Worm (Caenorhabditis elegans) whole organism, L4 larva: Measurements from ENCODE around the gene tat-4.

ENCODE experiments used
- F26F4.8 ChIP-seq: fragments of 200-800 bp; sonication (Bioruptor generic); conservative IDR thresholded peaks from 2 replicates; pipeline ENCODE4 v1.3.6; 2022; ENCODE audit warnings: missing genetic modification characterization, missing compliant biosample characterization
- F37D6.2 ChIP-seq: sonication (generic microtip); optimal IDR thresholded peaks from 2 replicates; lab custom pipeline; 2016; ENCODE audit warnings: mild to moderate bottlenecking, missing genetic modification characterization, missing compliant biosample characterization
- R02D3.7 ChIP-seq: fragments of 150-350 bp; sonication (generic microtip); optimal IDR thresholded peaks from 3 replicates; lab custom pipeline; 2014; ENCODE audit warnings: missing biosample characterization, missing genetic modification characterization
- Y105C5A.15 ChIP-seq: fragments of 200-800 bp; sonication (Bioruptor generic); IDR thresholded peaks from 2 replicates; pipeline ENCODE4 v1.3.6; 2022; ENCODE audit warnings: missing genetic modification characterization, missing compliant biosample characterization
- aha-1 ChIP-seq: fragments of 150-350 bp; peaks from one replicate; lab custom pipeline; 2014; ENCODE audit warnings: missing biosample characterization, missing genetic modification characterization
- ceh-32 ChIP-seq: sonication (generic microtip); optimal IDR thresholded peaks from 2 replicates; lab custom pipeline; 2016; ENCODE audit warnings: mild to moderate bottlenecking, missing genetic modification characterization, missing compliant biosample characterization; ENCODE audit not compliant: poor library complexity
- ceh-44 ChIP-seq: fragments of 200-800 bp; sonication (Bioruptor generic); IDR thresholded peaks from 2 replicates; pipeline ENCODE4 v1.3.6; 2022; ENCODE audit warnings: missing genetic modification reagents, missing genetic modification characterization, missing compliant biosample characterization
- ceh-62 ChIP-seq: sonication (generic microtip); optimal IDR thresholded peaks from 2 replicates; lab custom pipeline; 2017; ENCODE audit warnings: missing biosample characterization, missing genetic modification characterization
- cey-2 ChIP-seq: sonication (generic microtip); optimal IDR thresholded peaks from 3 replicates; lab custom pipeline; 2017; ENCODE audit warnings: missing genetic modification characterization, mild to moderate bottlenecking, missing compliant biosample characterization, antibody characterized with exemption, borderline replicate concordance; ENCODE audit not compliant: insufficient read depth
- daf-12 ChIP-seq: fragments of 150-350 bp; optimal IDR thresholded peaks from 2 replicates; lab custom pipeline; 2014; ENCODE audit warnings: missing biosample characterization, missing genetic modification reagents, missing genetic modification characterization
- daf-16 ChIP-seq, 3 experiments: sonication (generic microtip); optimal IDR thresholded peaks; 2 replicates each; lab custom pipeline; 2016 to 2017; ENCODE audit warnings: missing genetic modification characterization in 3 of 3, missing genetic modification reagents in 3 of 3, mild to moderate bottlenecking in 2 of 3, missing compliant biosample characterization in 2 of 3, missing biosample characterization in 1 of 3, moderate library complexity in 1 of 3
- dmd-6 ChIP-seq: fragments of 200-800 bp; sonication (Bioruptor generic); IDR thresholded peaks from 2 replicates; pipeline ENCODE4 v1.3.6; 2022; ENCODE audit warnings: missing genetic modification reagents, missing genetic modification characterization, missing compliant biosample characterization
- dve-1 ChIP-seq: sonication (generic microtip); optimal IDR thresholded peaks from 2 replicates; lab custom pipeline; 2017; ENCODE audit warnings: antibody characterized with exemption, mild to moderate bottlenecking, missing genetic modification characterization, missing compliant biosample characterization; ENCODE audit not compliant: insufficient read depth
- fkh-10 ChIP-seq: fragments of 150-350 bp; optimal IDR thresholded peaks from 2 replicates; lab custom pipeline; 2014; ENCODE audit warnings: missing biosample characterization, missing genetic modification reagents, missing genetic modification characterization
- gei-8 ChIP-seq: fragments of 200-800 bp; sonication (Bioruptor generic); optimal IDR thresholded peaks from 2 replicates; lab custom pipeline; 2018; ENCODE audit warnings: mild to moderate bottlenecking, missing genetic modification characterization, missing compliant biosample characterization
- hif-1 ChIP-seq, 2 experiments: sonication (generic microtip); optimal IDR thresholded peaks; 2 replicates each; lab custom pipeline; 2016 to 2017; ENCODE audit warnings: missing compliant biosample characterization in 2 of 2, missing genetic modification characterization in 2 of 2, missing genetic modification reagents in 2 of 2, missing genotype in 2 of 2, mild to moderate bottlenecking in 1 of 2
- hlh-11 ChIP-seq: fragments of 200-800 bp; sonication (Bioruptor generic); optimal IDR thresholded peaks from 2 replicates; lab custom pipeline; 2018; ENCODE audit warnings: mild to moderate bottlenecking, missing genetic modification characterization, missing compliant biosample characterization
- hlh-30 ChIP-seq: sonication (generic microtip); optimal IDR thresholded peaks from 2 replicates; lab custom pipeline; 2017; ENCODE audit warnings: antibody characterized with exemption, mild to moderate bottlenecking, missing genetic modification characterization, missing compliant biosample characterization; ENCODE audit not compliant: insufficient read depth
- lim-7 ChIP-seq: fragments of 200-800 bp; sonication (Bioruptor generic); IDR thresholded peaks from 2 replicates; pipeline ENCODE4 v1.3.6; 2022; ENCODE audit warnings: missing genetic modification characterization, missing compliant biosample characterization
- lin-13 ChIP-seq: fragments of 150-350 bp; optimal IDR thresholded peaks from 2 replicates; lab custom pipeline; 2014; ENCODE audit warnings: missing biosample characterization, missing genetic modification reagents, missing genetic modification characterization
- lin-38 ChIP-seq: fragments of 200-800 bp; sonication (Bioruptor generic); IDR thresholded peaks from 2 replicates; pipeline ENCODE4 v1.3.6; 2022; ENCODE audit warnings: missing genetic modification reagents, missing genetic modification characterization, missing compliant biosample characterization
- lin-39 ChIP-seq: fragments of 150-350 bp; optimal IDR thresholded peaks from 2 replicates; lab custom pipeline; 2014; ENCODE audit warnings: missing biosample characterization, missing genetic modification reagents, missing genetic modification characterization
- lir-3 ChIP-seq: sonication (generic microtip); optimal IDR thresholded peaks from 2 replicates; lab custom pipeline; 2016; ENCODE audit warnings: mild to moderate bottlenecking, missing genetic modification characterization, missing compliant biosample characterization
- mdl-1 ChIP-seq, 2 experiments: fragments of 150-350 bp in 1 of 2; sonication (generic microtip) in 1 of 2; optimal IDR thresholded peaks; 2 replicates each; lab custom pipeline; 2014 to 2017; ENCODE audit warnings: missing biosample characterization in 2 of 2, missing genetic modification characterization in 2 of 2
- mes-2 ChIP-seq: sonication (generic microtip); optimal IDR thresholded peaks from 2 replicates; lab custom pipeline; 2016; ENCODE audit warnings: missing genotype, mild to moderate bottlenecking, missing genetic modification characterization, missing compliant biosample characterization; ENCODE audit not compliant: poor library complexity, severe bottlenecking
- mxl-3 ChIP-seq: fragments of 200-800 bp; sonication (Bioruptor generic); optimal IDR thresholded peaks from 2 replicates; lab custom pipeline; 2018; ENCODE audit warnings: mild to moderate bottlenecking, missing genetic modification characterization, missing compliant biosample characterization
- nhr-28 ChIP-seq: fragments of 150-350 bp; optimal IDR thresholded peaks from 2 replicates; lab custom pipeline; 2014; ENCODE audit warnings: missing biosample characterization, missing genetic modification characterization
- nhr-6 ChIP-seq: fragments of 150-350 bp; optimal IDR thresholded peaks from 2 replicates; lab custom pipeline; 2014; ENCODE audit warnings: missing biosample characterization, missing genetic modification characterization
- nhr-77 ChIP-seq: fragments of 150-350 bp; optimal IDR thresholded peaks from 2 replicates; lab custom pipeline; 2014; ENCODE audit warnings: missing biosample characterization, missing genetic modification characterization
- php-3 ChIP-seq: fragments of 200-800 bp; sonication (Bioruptor generic); IDR thresholded peaks from 2 replicates; pipeline ENCODE4 v1.3.6; 2022; ENCODE audit warnings: missing genetic modification reagents, missing genetic modification characterization, missing compliant biosample characterization
- pqm-1 ChIP-seq: sonication (generic microtip); optimal IDR thresholded peaks from 2 replicates; lab custom pipeline; 2017; ENCODE audit warnings: missing biosample characterization, missing genetic modification characterization
- rbr-2 ChIP-seq: sonication (generic microtip); optimal IDR thresholded peaks from 2 replicates; lab custom pipeline; 2016; ENCODE audit warnings: missing genotype, missing genetic modification characterization, missing compliant biosample characterization
- set-16 ChIP-seq: fragments of 200-800 bp; sonication (Bioruptor generic); IDR thresholded peaks from 2 replicates; pipeline ENCODE4 v1.3.6; 2022; ENCODE audit warnings: missing genetic modification reagents, missing genetic modification characterization, missing compliant biosample characterization
- snpc-1.2 ChIP-seq: fragments of 200-800 bp; sonication (Bioruptor generic); IDR thresholded peaks from 2 replicates; pipeline ENCODE4 v1.3.6; 2022; ENCODE audit warnings: missing genetic modification reagents, missing genetic modification characterization, missing compliant biosample characterization
- snpc-4 ChIP-seq: fragments of 150-350 bp; optimal IDR thresholded peaks from 2 replicates; lab custom pipeline; 2014; ENCODE audit warnings: missing biosample characterization, missing genetic modification characterization
- spr-1 ChIP-seq: sonication (generic microtip); optimal IDR thresholded peaks from 2 replicates; lab custom pipeline; 2016; ENCODE audit warnings: mild to moderate bottlenecking, missing genetic modification characterization, missing compliant biosample characterization
- tra-1 ChIP-seq: fragments of 200-800 bp; sonication (Bioruptor generic); IDR thresholded peaks from 2 replicates; pipeline ENCODE4 v1.3.6; 2022; ENCODE audit warnings: missing genetic modification reagents, missing genetic modification characterization, missing compliant biosample characterization
- unc-130 ChIP-seq: sonication (generic microtip); optimal IDR thresholded peaks from 2 replicates; lab custom pipeline; 2016; ENCODE audit warnings: missing genetic modification reagents, missing genetic modification characterization, missing compliant biosample characterization
- unc-39 ChIP-seq: sonication (generic microtip); optimal IDR thresholded peaks from 2 replicates; lab custom pipeline; 2017; ENCODE audit warnings: missing biosample characterization, missing genetic modification characterization
- vab-7 ChIP-seq: fragments of 200-800 bp; sonication (Bioruptor generic); IDR thresholded peaks from 2 replicates; pipeline ENCODE4 v1.3.6; 2022; ENCODE audit warnings: missing genetic modification reagents, missing genetic modification characterization, missing compliant biosample characterization
- zfp-2 ChIP-seq: sonication (generic microtip); optimal IDR thresholded peaks from 2 replicates; lab custom pipeline; 2016; ENCODE audit warnings: mild to moderate bottlenecking, missing genetic modification characterization, missing compliant biosample characterization
- zfp-3 ChIP-seq: fragments of 200-800 bp; sonication (Bioruptor generic); conservative IDR thresholded peaks from 2 replicates; pipeline ENCODE4 v1.3.6; 2022; ENCODE audit warnings: missing genetic modification reagents, missing genetic modification characterization, missing compliant biosample characterization
- zip-2 ChIP-seq: fragments of 150-350 bp; optimal IDR thresholded peaks from 2 replicates; lab custom pipeline; 2014; ENCODE audit warnings: missing biosample characterization, missing genetic modification characterization
- ztf-11 ChIP-seq: fragments of 150-350 bp; optimal IDR thresholded peaks from 2 replicates; lab custom pipeline; 2014; ENCODE audit warnings: missing biosample characterization, missing genetic modification characterization
- ztf-7 ChIP-seq: fragments of 150-350 bp; optimal IDR thresholded peaks from 2 replicates; lab custom pipeline; 2014; ENCODE audit warnings: missing biosample characterization, missing genetic modification characterization

Gene tat-4

ce11 chrII:6260684-6261083 lies 16.6 kb upstream of the tat-4 start, which contains the start of gene nmgp-1:
Gene nmgp-1, plus strand, starts transcription at chrII:6260857.
- TF ChIP-seq daf-16 (GFP tag; optimal IDR thresholded peaks at IDR 0.05; lab: Kevin White, UChicago) (no peak), daf-16 (tag; optimal IDR thresholded peaks at IDR 0.05; lab: Kevin White, UChicago) (peak; percentile 55), nhr-6 (tag; lab: Kevin White, UChicago) (peak; percentile 38), hlh-11 (peak; percentile 36), dve-1 (tag; lab: Kevin White, UChicago) (peak; percentile 30), Y105C5A.15 (GFP tag; lab: Robert Waterston, UW) (no peak), aha-1 (tag; lab: Kevin White, UChicago) (peak; percentile 76), daf-12 (tag; lab: Kevin White, UChicago) (no peak), F26F4.8 (GFP tag; lab: Robert Waterston, UW) (no peak), hlh-30 (tag; lab: Kevin White, UChicago) (peak; percentile 1), mes-2 (peak; percentile 42), set-16 (no peak)

- TF ChIP-seq rbr-2 (tag; lab: Kevin White, UChicago), result no peak
- no peak for TF ChIP-seq unc-39 (tag; lab: Kevin White, UChicago)
- no peak for TF ChIP-seq cey-2 (tag; lab: Kevin White, UChicago)
- TF ChIP-seq pqm-1 (tag; lab: Kevin White, UChicago), result peak; percentile 76
- peak; percentile 9 for TF ChIP-seq nhr-77 (tag; lab: Kevin White, UChicago)
- TF ChIP-seq ztf-7, result no peak
- no peak for TF ChIP-seq R02D3.7 (tag; lab: Kevin White, UChicago)
- TF ChIP-seq nhr-28 (tag; lab: Kevin White, UChicago), result peak; percentile 92
- no peak for TF ChIP-seq spr-1 (tag; lab: Kevin White, UChicago)
- TF ChIP-seq lir-3 (tag; lab: Kevin White, UChicago), result no peak
- no peak for TF ChIP-seq unc-130 (GFP tag; lab: Kevin White, UChicago)
- no peak for TF ChIP-seq ceh-62
- TF ChIP-seq daf-16 (GFP tag; optimal IDR thresholded peaks at IDR 0.05; lab: Kevin White, UChicago), result no peak
- TF ChIP-seq daf-16 (tag; optimal IDR thresholded peaks at IDR 0.05; lab: Kevin White, UChicago), result peak; percentile 90
- no peak for TF ChIP-seq mxl-3 (GFP tag; lab: Kevin White, UChicago)
- TF ChIP-seq ztf-11 (tag; lab: Kevin White, UChicago), result no peak
- no peak for TF ChIP-seq fkh-10 (GFP tag; lab: Kevin White, UChicago)
- no peak for TF ChIP-seq vab-7
- TF ChIP-seq mdl-1 (tag; optimal IDR thresholded peaks at IDR 0.05; lab: Kevin White, UChicago), result no peak
- TF ChIP-seq zip-2 (tag; lab: Kevin White, UChicago), result no peak
- no peak for TF ChIP-seq snpc-1.2 (GFP tag; lab: Robert Waterston, UW)
- TF ChIP-seq zfp-2, result no peak
- no peak for TF ChIP-seq aha-1 (tag; lab: Kevin White, UChicago)
- no peak for TF ChIP-seq php-3
- TF ChIP-seq hlh-11, result no peak
Observed at ce11 chrII:6259867-6260266, 15.8 kb upstream of the tat-4 start, which contains the start of gene F13H8.11. Gene F13H8.11, minus strand, starts transcription at chrII:6260021.

ce11 chrII:6257220-6257877 lies 13.3 kb upstream of the tat-4 start:
- TF ChIP-seq nhr-28 (tag; lab: Kevin White, UChicago) (peak; percentile 97), lim-7 (GFP tag; lab: Robert Waterston, UW) (no peak)

- no peak for TF ChIP-seq zfp-3 (GFP tag; lab: Robert Waterston, UW)
- TF ChIP-seq dmd-6 (GFP tag; lab: Robert Waterston, UW), result no peak
- no peak for TF ChIP-seq ceh-32 (tag; lab: Kevin White, UChicago)
- TF ChIP-seq ceh-44, result no peak
- TF ChIP-seq lin-39, result no peak
- TF ChIP-seq daf-12 (tag; lab: Kevin White, UChicago), result no peak
- no peak for TF ChIP-seq ztf-7
- no peak for TF ChIP-seq snpc-4
- TF ChIP-seq lin-38, result no peak
- TF ChIP-seq lin-13, result no peak
- no peak for TF ChIP-seq tra-1 (GFP tag; lab: Robert Waterston, UW)
- no peak for TF ChIP-seq hif-1 (tag; optimal IDR thresholded peaks at IDR 0.05; lab: Kevin White, UChicago)
- no peak for TF ChIP-seq F37D6.2 (tag; lab: Kevin White, UChicago)
- TF ChIP-seq gei-8 (GFP tag; lab: Kevin White, UChicago), result no peak
- TF ChIP-seq, all 104 proteins: peak for 0
Observed at ce11 chrII:6256024-6256423, 11.9 kb upstream of the tat-4 start, which contains the start of gene F13H8.5. Gene F13H8.5, minus strand, starts transcription at chrII:6256124.
